Worm (Caenorhabditis elegans) whole organism, L1 larva: ENCODE measurements around the gene C09E8.1.

Experiments
- dpl-1 ChIP-seq, 3 experiments: fragments of 150-350 bp in 2 of 3; sonication (generic microtip) in 1 of 3; optimal IDR thresholded peaks; 2 replicates each; lab custom pipeline; 2014 to 2017; ENCODE audit warnings: missing biosample characterization in 3 of 3, missing genetic modification characterization in 3 of 3, missing genetic modification reagents in 3 of 3
- hlh-4 ChIP-seq: sonication (generic microtip); optimal IDR thresholded peaks from 2 replicates; lab custom pipeline; 2016; ENCODE audit warnings: mild to moderate bottlenecking, missing genetic modification characterization, missing compliant biosample characterization
- tlp-1 ChIP-seq: fragments of 150-350 bp; optimal IDR thresholded peaks from 2 replicates; lab custom pipeline; 2014; ENCODE audit warnings: missing biosample characterization, missing genetic modification characterization

ce11 chrII:549501-549900 lies 6.8 kb upstream of the C09E8.1 start:
- TF ChIP-seq hlh-4 (tag; lab: Kevin White, UChicago), result no peak
- TF ChIP-seq tlp-1 (tag; lab: Kevin White, UChicago), result no peak
- TF ChIP-seq dpl-1 (GFP tag; optimal IDR thresholded peaks at IDR 0.05; lab: Kevin White, UChicago), result no peak
